Fruit fly (Drosophila melanogaster) whole organism, pupa: ENCODE data around the gene Cse1.

Experiments
- CG10348 ChIP-seq: fragments of 200-800 bp; sonication (Bioruptor generic); IDR thresholded peaks from 2 replicates; pipeline ENCODE4 v1.3.6; 2022; ENCODE audit warnings: missing biosample characterization, missing genetic modification characterization
- CG12605 ChIP-seq: fragments of 200-800 bp; sonication (Bioruptor generic); IDR thresholded peaks from 2 replicates; pipeline ENCODE4 v1.3.6; 2022; ENCODE audit warnings: missing biosample characterization, missing genetic modification characterization
- CG13204 ChIP-seq: fragments of 200-800 bp; sonication (Bioruptor generic); optimal IDR thresholded peaks from 2 replicates; lab custom pipeline; 2018; ENCODE audit warnings: missing biosample characterization, mild to moderate bottlenecking, missing genetic modification characterization, moderate library complexity
- CG14655 ChIP-seq: fragments of 200-800 bp; sonication (Bioruptor generic); optimal IDR thresholded peaks from 3 replicates; lab custom pipeline; 2017; ENCODE audit warnings: mild to moderate bottlenecking, missing biosample characterization, missing genetic modification reagents, missing genetic modification characterization
- CG15710 ChIP-seq: fragments of 200-800 bp; sonication (Bioruptor generic); optimal IDR thresholded peaks from 2 replicates; lab custom pipeline; 2018; ENCODE audit warnings: missing biosample characterization, mild to moderate bottlenecking, missing genetic modification characterization, moderate library complexity
- CG17806 ChIP-seq: fragments of 200-800 bp; sonication (Bioruptor generic); optimal IDR thresholded peaks from 2 replicates; lab custom pipeline; 2018; ENCODE audit warnings: missing biosample characterization, mild to moderate bottlenecking, missing genetic modification characterization, moderate library complexity
- CG32121 ChIP-seq: fragments of 200-800 bp; sonication (Bioruptor generic); IDR thresholded peaks from 2 replicates; pipeline ENCODE4 v1.3.6; 2022; ENCODE audit warnings: missing biosample characterization, missing genetic modification characterization
- CG34367 ChIP-seq: fragments of 200-800 bp; sonication (Bioruptor generic); optimal IDR thresholded peaks from 2 replicates; lab custom pipeline; 2018; ENCODE audit warnings: missing biosample characterization, mild to moderate bottlenecking, missing genetic modification characterization
- CG4496 ChIP-seq: fragments of 200-800 bp; sonication (Bioruptor generic); IDR thresholded peaks from 3 replicates; pipeline ENCODE4 v1.3.6; 2022; ENCODE audit warnings: missing biosample characterization, missing genetic modification characterization
- CG8159 ChIP-seq: fragments of 200-800 bp; sonication (Bioruptor generic); optimal IDR thresholded peaks from 3 replicates; lab custom pipeline; 2018; ENCODE audit warnings: missing biosample characterization, mild to moderate bottlenecking, missing genetic modification characterization, moderate library complexity
- CG8301 ChIP-seq: fragments of 200-800 bp; sonication (Bioruptor generic); optimal IDR thresholded peaks from 2 replicates; lab custom pipeline; 2018; ENCODE audit warnings: missing biosample characterization, mild to moderate bottlenecking, missing genetic modification characterization
- CG9948 ChIP-seq: fragments of 200-800 bp; sonication (Bioruptor generic); optimal IDR thresholded peaks from 2 replicates; lab custom pipeline; 2018; ENCODE audit warnings: missing biosample characterization, mild to moderate bottlenecking, missing genetic modification characterization, moderate library complexity
- D1 ChIP-seq: fragments of 200-800 bp; sonication (Bioruptor generic); optimal IDR thresholded peaks from 2 replicates; lab custom pipeline; 2018; ENCODE audit warnings: missing biosample characterization, mild to moderate bottlenecking, missing genetic modification characterization, moderate library complexity
- EcR ChIP-seq: fragments of 200-800 bp; sonication (Bioruptor generic); optimal IDR thresholded peaks from 3 replicates; lab custom pipeline; 2019; ENCODE audit warnings: missing biosample characterization, missing genetic modification characterization, mild to moderate bottlenecking, moderate library complexity, missing genetic modification reagents
- Ets98B ChIP-seq: fragments of 200-800 bp; sonication (Bioruptor generic); IDR thresholded peaks from 2 replicates; pipeline ENCODE4 v1.3.6; 2022; ENCODE audit warnings: missing biosample characterization, missing genetic modification characterization
- Pif1A ChIP-seq: fragments of 200-800 bp; sonication (Bioruptor generic); optimal IDR thresholded peaks from 3 replicates; lab custom pipeline; 2016; ENCODE audit warnings: missing biosample characterization, missing genetic modification characterization
- Pif1B ChIP-seq: fragments of 200-800 bp; sonication (Bioruptor generic); optimal IDR thresholded peaks from 3 replicates; lab custom pipeline; 2016; ENCODE audit warnings: missing biosample characterization, missing genetic modification characterization
- Snoo ChIP-seq: fragments of 200-800 bp; sonication (Bioruptor generic); optimal IDR thresholded peaks from 3 replicates; lab custom pipeline; 2017; ENCODE audit warnings: missing biosample characterization, mild to moderate bottlenecking, missing genetic modification characterization, inconsistent platforms
- fd96Ca ChIP-seq: fragments of 200-800 bp; sonication (Bioruptor generic); IDR thresholded peaks from 3 replicates; pipeline ENCODE4 v1.3.6; 2022; ENCODE audit warnings: missing biosample characterization, missing genetic modification characterization
- gl ChIP-seq: fragments of 200-800 bp; sonication (Bioruptor generic); optimal IDR thresholded peaks from 2 replicates; lab custom pipeline; 2018; ENCODE audit warnings: missing biosample characterization, mild to moderate bottlenecking, missing genetic modification characterization
- rn ChIP-seq: fragments of 200-800 bp; sonication (Bioruptor generic); IDR thresholded peaks from 2 replicates; pipeline ENCODE4 v1.3.6; 2022; ENCODE audit warnings: missing biosample characterization, missing genetic modification characterization

The Cse1 gene

DNA sequence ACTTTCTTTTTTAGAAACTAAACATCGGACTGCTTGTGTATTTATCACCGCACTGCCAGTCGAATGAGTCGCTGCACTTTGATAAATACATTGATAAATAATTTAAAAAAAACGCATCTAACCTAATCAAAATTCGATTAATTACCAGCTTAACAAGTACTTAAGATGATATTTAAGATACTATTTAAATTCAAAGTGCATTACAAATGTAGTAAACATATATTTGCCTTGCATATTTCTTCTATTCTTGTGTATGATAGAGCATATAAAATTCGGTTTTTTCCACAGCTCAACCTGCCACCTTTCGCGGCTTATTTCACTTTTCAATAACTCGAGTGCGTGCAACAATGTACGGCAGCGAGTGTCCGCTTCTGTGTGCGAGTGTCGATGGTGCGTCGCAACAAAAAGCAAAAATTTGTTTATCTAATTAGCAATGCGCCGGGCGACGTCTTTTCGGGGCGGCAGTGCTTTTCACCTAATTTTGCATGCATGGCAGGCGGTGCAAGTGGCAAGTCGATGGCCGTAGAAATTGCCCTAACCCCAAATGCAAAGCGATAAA lies 20.6 kb downstream of the Cse1 start, which contains the start of gene CG13272:
TSS of gene CG13272 (plus strand) at position 509 of the 559 bp plus-strand sequence.
- no peak for TF ChIP-seq CG17806
- peak; percentile 46 for TF ChIP-seq CG14655 (GFP tag; lab: Kevin White, UChicago)
- no peak for TF ChIP-seq CG34367 (tag; lab: Kevin White, UChicago)
- peak; percentile 36 for TF ChIP-seq CG8301
- no peak for TF ChIP-seq CG13204
- no peak for TF ChIP-seq gl (tag; lab: Kevin White, UChicago)
- no peak for TF ChIP-seq Pif1B (GFP tag; lab: Kevin White, UChicago)
- TF ChIP-seq CG15710, result no peak
- TF ChIP-seq EcR (GFP tag; lab: Kevin White, UChicago), result no peak
- TF ChIP-seq CG9948 (tag; lab: Kevin White, UChicago), result no peak
- TF ChIP-seq CG10348 (GFP tag; lab: Robert Waterston, UW), result no peak
- no peak for TF ChIP-seq D1 (tag; lab: Kevin White, UChicago)
- no peak for TF ChIP-seq Pif1A

dm6 chr2L:16803638-16804037 lies 21.4 kb downstream of the Cse1 start:
- TF ChIP-seq CG17806 (no peak), CG8159 (no peak), CG13204 (no peak), Ets98B (peak; percentile 34), CG4496 (GFP tag; lab: Robert Waterston, UW) (0 out of 3 replicates have a peak, but pooled peaks have one; percentile 48), D1 (tag; lab: Kevin White, UChicago) (no peak), rn (no peak), CG32121 (no peak; the same call in 1 of the 2 replicates), Pif1B (GFP tag; lab: Kevin White, UChicago) (no peak), CG34367 (tag; lab: Kevin White, UChicago) (no peak), CG10348 (GFP tag; lab: Robert Waterston, UW) (no peak), Pif1A (peak; percentile 7), CG15710 (no peak), gl (tag; lab: Kevin White, UChicago) (no peak), Snoo (tag; lab: Kevin White, UChicago) (no peak), CG8301 (peak; percentile 15), CG12605 (peak; percentile 21; the same call in 1 of the 2 replicates), CG9948 (tag; lab: Kevin White, UChicago) (peak; percentile 4), CG14655 (GFP tag; lab: Kevin White, UChicago) (no peak), EcR (GFP tag; lab: Kevin White, UChicago) (no peak), fd96Ca (GFP tag; lab: Robert Waterston, UW) (no peak)

- TF ChIP-seq CG8301, result no peak
- TF ChIP-seq CG32121, result no peak
- TF ChIP-seq gl (tag; lab: Kevin White, UChicago), result no peak
- TF ChIP-seq Snoo (tag; lab: Kevin White, UChicago), result no peak
- no peak for TF ChIP-seq EcR (GFP tag; lab: Kevin White, UChicago)
- no peak for TF ChIP-seq CG8159
- no peak for TF ChIP-seq CG4496 (GFP tag; lab: Robert Waterston, UW)
- TF ChIP-seq fd96Ca (GFP tag; lab: Robert Waterston, UW), result no peak
- no peak for TF ChIP-seq rn
- no peak for TF ChIP-seq CG12605
- no peak for TF ChIP-seq CG13204
Measured at dm6 chr2L:16801578-16802152, 23.3 kb downstream of the Cse1 start.

dm6 chr2L:16799496-16799895 lies 25.5 kb downstream of the Cse1 start:
- TF ChIP-seq Pif1B (GFP tag; lab: Kevin White, UChicago) (no peak), CG17806 (no peak), CG13204 (no peak), CG8159 (no peak), CG14655 (GFP tag; lab: Kevin White, UChicago) (no peak), rn (no peak), gl (tag; lab: Kevin White, UChicago) (no peak), CG10348 (GFP tag; lab: Robert Waterston, UW) (no peak), CG12605 (no peak), D1 (tag; lab: Kevin White, UChicago) (no peak), CG4496 (GFP tag; lab: Robert Waterston, UW) (no peak), CG15710 (no peak), fd96Ca (GFP tag; lab: Robert Waterston, UW) (no peak), Snoo (tag; lab: Kevin White, UChicago) (no peak), CG8301 (no peak), Pif1A (no peak), EcR (GFP tag; lab: Kevin White, UChicago) (no peak)

DNA sequence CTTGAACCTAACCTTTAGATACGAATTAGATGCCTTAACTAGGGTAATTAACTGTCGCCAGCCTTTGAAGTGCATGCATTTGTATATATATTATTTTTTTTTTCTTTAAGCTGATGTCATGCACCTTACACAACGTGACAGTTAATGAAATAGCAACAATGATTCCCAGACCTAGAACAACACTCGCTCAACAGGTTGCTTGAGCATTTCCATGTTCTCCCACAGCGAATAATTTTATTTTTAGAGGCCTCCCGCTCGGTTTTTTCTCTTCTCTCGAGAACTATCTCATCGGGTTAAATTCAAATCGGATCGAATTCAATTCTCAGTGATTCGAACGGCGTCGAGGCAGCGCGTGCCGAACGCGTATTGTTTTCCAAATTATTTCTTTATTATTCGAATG lies 26.3 kb downstream of the Cse1 start, which contains the start of gene Ugt37D1:
TSS of gene Ugt37D1 (plus strand) at position 321 of the 400 bp plus-strand sequence.
- TF ChIP-seq CG13204 (no peak), CG9948 (tag; lab: Kevin White, UChicago) (no peak), Pif1A (no peak), CG17806 (no peak), CG4496 (GFP tag; lab: Robert Waterston, UW) (no peak), gl (tag; lab: Kevin White, UChicago) (no peak), CG8159 (no peak), fd96Ca (GFP tag; lab: Robert Waterston, UW) (0 out of 3 replicates have a peak, but pooled peaks have one; percentile 34), CG12605 (no peak), Pif1B (GFP tag; lab: Kevin White, UChicago) (no peak), CG32121 (0 out of 2 replicates have a peak, but pooled peaks have one; percentile 23), CG15710 (no peak)

DNA sequence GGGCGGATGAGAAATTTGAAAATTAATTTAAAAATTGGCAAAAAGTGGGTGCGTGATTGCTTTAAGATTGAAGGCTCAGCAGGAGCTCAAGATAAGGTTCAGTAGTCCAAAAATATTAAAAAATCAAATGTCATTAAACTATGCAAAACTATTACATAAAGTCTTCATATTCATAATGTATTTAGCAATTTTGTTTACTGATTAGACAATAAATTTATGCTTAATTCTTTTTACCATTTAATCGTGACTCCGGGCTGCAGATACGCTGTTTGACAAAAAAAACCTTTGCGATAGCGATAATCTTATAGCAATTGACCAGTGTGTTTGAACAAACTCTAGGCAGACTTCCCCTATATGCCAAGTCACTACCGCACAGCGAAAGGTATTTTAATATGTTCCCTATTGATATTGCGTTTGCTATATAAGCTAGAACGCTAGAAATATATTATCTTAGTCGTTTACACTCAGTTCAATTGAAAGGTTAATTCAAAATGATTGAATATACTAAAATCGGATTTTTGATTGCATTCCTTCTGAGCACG lies 28.8 kb downstream of the Cse1 start, which contains the start of gene Ugt37E1:
TSS of gene Ugt37E1 (plus strand) at position 492 of the 542 bp plus-strand sequence.
- TF ChIP-seq Ets98B, result no peak
- no peak for TF ChIP-seq Snoo (tag; lab: Kevin White, UChicago)
- TF ChIP-seq CG10348 (GFP tag; lab: Robert Waterston, UW), result no peak
- no peak for TF ChIP-seq rn
- TF ChIP-seq CG8159, result no peak
- no peak for TF ChIP-seq CG9948 (tag; lab: Kevin White, UChicago)
- no peak for TF ChIP-seq Pif1B (GFP tag; lab: Kevin White, UChicago)
- TF ChIP-seq CG15710, result no peak
- TF ChIP-seq CG13204, result no peak
- no peak for TF ChIP-seq CG14655 (GFP tag; lab: Kevin White, UChicago)
- TF ChIP-seq gl (tag; lab: Kevin White, UChicago), result no peak
- TF ChIP-seq EcR (GFP tag; lab: Kevin White, UChicago), result no peak
- no peak for TF ChIP-seq Pif1A
- TF ChIP-seq CG12605, result no peak
- no peak for TF ChIP-seq CG4496 (GFP tag; lab: Robert Waterston, UW)
- no peak for TF ChIP-seq CG17806
- no peak for TF ChIP-seq D1 (tag; lab: Kevin White, UChicago)
- no peak for TF ChIP-seq fd96Ca (GFP tag; lab: Robert Waterston, UW)
- TF ChIP-seq CG32121, result no peak
